Worm (Caenorhabditis elegans) whole organism, midembryonic: ENCODE results near the gene nhr-179.

ENCODE experiments used
- cog-1 ChIP-seq: sonication (generic microtip); optimal IDR thresholded peaks from 2 replicates; lab custom pipeline; 2016; ENCODE audit warnings: missing genetic modification characterization, missing compliant biosample characterization
- klf-2 ChIP-seq: fragments of 200-800 bp; sonication (Bioruptor generic); conservative IDR thresholded peaks from 2 replicates; pipeline ENCODE4 v1.3.6; 2022; ENCODE audit warnings: missing genetic modification reagents, missing genetic modification characterization, missing compliant biosample characterization
- med-1 ChIP-seq: sonication (generic microtip); optimal IDR thresholded peaks from 2 replicates; lab custom pipeline; 2017; ENCODE audit warnings: missing genetic modification characterization, mild to moderate bottlenecking, missing compliant biosample characterization, antibody characterized with exemption, missing genetic modification reagents; ENCODE audit not compliant: insufficient read depth
- ref-1 ChIP-seq: fragments of 200-800 bp; sonication (Bioruptor generic); conservative IDR thresholded peaks from 2 replicates; pipeline ENCODE4 v1.3.6; 2022; ENCODE audit warnings: missing genetic modification reagents, missing genetic modification characterization, missing compliant biosample characterization
- tab-1 ChIP-seq: fragments of 200-800 bp; sonication (Bioruptor generic); IDR thresholded peaks from 2 replicates; pipeline ENCODE4 v1.3.6; 2022; ENCODE audit warnings: missing genetic modification characterization, missing compliant biosample characterization

ce11 chrV:1651045-1651444, 32.4 kb upstream of the nhr-179 start, which contains the start of gene irld-44:
- TF ChIP-seq cog-1 (no peak), ref-1 (no peak), klf-2 (GFP tag; lab: Robert Waterston, UW) (no peak), med-1 (no peak), tab-1 (GFP tag; lab: Robert Waterston, UW) (no peak)
